Fruit fly (Drosophila melanogaster) whole organism, adult: ENCODE measurements around the gene CG5715.
A peak's percentile ranks its signal among the peaks of the same experiment; 100 is the strongest.

Experiments used
- CG11617 ChIP-seq: fragments of 200-800 bp; sonication (Bioruptor generic); optimal IDR thresholded peaks from 2 replicates; lab custom pipeline; 2017; ENCODE audit warnings: mild to moderate bottlenecking, missing biosample characterization, missing genetic modification reagents, missing genetic modification characterization
- CG12768 ChIP-seq: fragments of 200-800 bp; sonication (Bioruptor generic); optimal IDR thresholded peaks from 2 replicates; lab custom pipeline; 2017; ENCODE audit warnings: missing biosample characterization, missing genetic modification characterization, mild to moderate bottlenecking, moderate library complexity, missing genetic modification reagents
- CG14711 ChIP-seq: fragments of 200-800 bp; sonication (Bioruptor generic); optimal IDR thresholded peaks from 2 replicates; lab custom pipeline; 2018; ENCODE audit warnings: missing biosample characterization, mild to moderate bottlenecking, missing genetic modification characterization, moderate library complexity
- CG1620 ChIP-seq: fragments of 200-800 bp; sonication (Bioruptor generic); optimal IDR thresholded peaks from 2 replicates; lab custom pipeline; 2016; ENCODE audit warnings: missing biosample characterization, missing genetic modification characterization
- CG33017 ChIP-seq: fragments of 200-800 bp; sonication (Bioruptor generic); optimal IDR thresholded peaks from 2 replicates; lab custom pipeline; 2018; ENCODE audit warnings: missing biosample characterization, mild to moderate bottlenecking, missing genetic modification characterization, moderate library complexity
- CG5204 ChIP-seq: fragments of 200-800 bp; sonication (Bioruptor generic); optimal IDR thresholded peaks from 2 replicates; lab custom pipeline; 2016; ENCODE audit warnings: missing biosample characterization, missing genetic modification characterization
- CG7045 ChIP-seq: fragments of 200-800 bp; sonication (Bioruptor generic); optimal IDR thresholded peaks from 2 replicates; lab custom pipeline; 2017; ENCODE audit warnings: missing biosample characterization, mild to moderate bottlenecking, missing genetic modification characterization
- CG7101 ChIP-seq: fragments of 200-800 bp; sonication (Bioruptor generic); optimal IDR thresholded peaks from 2 replicates; lab custom pipeline; 2018; ENCODE audit warnings: missing biosample characterization, mild to moderate bottlenecking, missing genetic modification characterization, moderate library complexity
- Clk ChIP-seq: fragments of 200-800 bp; sonication (Bioruptor generic); optimal IDR thresholded peaks from 2 replicates; lab custom pipeline; 2017; ENCODE audit warnings: missing biosample characterization, missing genetic modification characterization
- Crg-1 ChIP-seq: fragments of 200-800 bp; sonication (Bioruptor generic); optimal IDR thresholded peaks from 2 replicates; lab custom pipeline; 2016; ENCODE audit warnings: missing biosample characterization, missing genetic modification characterization
- Hr96 ChIP-seq: fragments of 200-800 bp; sonication (Bioruptor generic); optimal IDR thresholded peaks from 2 replicates; lab custom pipeline; 2016; ENCODE audit warnings: missing biosample characterization, missing genetic modification characterization
- Mnt ChIP-seq: fragments of 200-800 bp; sonication (Bioruptor generic); optimal IDR thresholded peaks from 2 replicates; lab custom pipeline; 2016; ENCODE audit warnings: missing biosample characterization, mild to moderate bottlenecking, missing genetic modification characterization
- bab1 ChIP-seq: fragments of 200-800 bp; sonication (Bioruptor generic); optimal IDR thresholded peaks from 3 replicates; lab custom pipeline; 2019; ENCODE audit warnings: missing biosample characterization, mild to moderate bottlenecking, missing genetic modification characterization, moderate library complexity
- cic ChIP-seq: fragments of 200-800 bp; sonication (Bioruptor generic); optimal IDR thresholded peaks from 2 replicates; lab custom pipeline; 2017; ENCODE audit warnings: missing biosample characterization, mild to moderate bottlenecking, missing genetic modification characterization, moderate library complexity
- cnc ChIP-seq, 2 experiments: fragments of >200 bp; optimal IDR thresholded peaks; 2 replicates each; lab custom pipeline; 2017
- kay ChIP-seq: fragments of 200-800 bp; sonication (Bioruptor generic); peaks from one replicate; lab custom pipeline; 2016; ENCODE audit warnings: missing biosample characterization, missing genetic modification characterization, borderline replicate concordance
- ovo ChIP-seq: fragments of 200-800 bp; sonication (Bioruptor generic); optimal IDR thresholded peaks from 2 replicates; lab custom pipeline; 2016; ENCODE audit warnings: missing biosample characterization, missing genetic modification characterization
- pad ChIP-seq: fragments of 200-800 bp; sonication (Bioruptor generic); optimal IDR thresholded peaks from 3 replicates; lab custom pipeline; 2017; ENCODE audit warnings: missing biosample characterization, missing genetic modification characterization, mild to moderate bottlenecking, moderate library complexity, missing genetic modification reagents
- tj ChIP-seq: fragments of 200-800 bp; sonication (Bioruptor generic); optimal IDR thresholded peaks from 3 replicates; lab custom pipeline; 2017; ENCODE audit warnings: missing biosample characterization, mild to moderate bottlenecking, missing genetic modification characterization, moderate library complexity
- toe ChIP-seq: fragments of 200-800 bp; sonication (Bioruptor generic); optimal IDR thresholded peaks from 2 replicates; lab custom pipeline; 2016; ENCODE audit warnings: missing biosample characterization, missing genetic modification characterization

CG5715 gene

DNA sequence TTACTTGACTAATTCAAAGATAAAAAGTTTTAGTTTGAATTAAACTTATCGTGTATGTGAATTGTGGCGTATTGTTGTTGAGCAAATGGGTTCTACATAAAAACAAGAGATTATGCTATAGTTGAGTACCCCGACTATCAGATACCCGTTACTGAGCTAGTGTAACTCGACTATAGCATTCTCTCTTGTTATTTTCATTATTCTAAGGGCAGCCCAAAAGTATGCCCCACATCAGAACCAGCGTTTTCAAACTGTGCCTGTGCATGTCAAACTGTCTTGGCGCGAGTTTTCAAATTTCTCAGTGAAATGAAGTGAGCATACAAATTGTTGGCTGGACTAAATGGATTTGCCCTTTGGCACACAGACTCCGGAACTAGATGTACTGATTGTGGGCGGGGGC is 14.9 kb downstream of the CG5715 start, which contains the start of gene shps:
TSS of gene shps (plus strand) at position 282 of the 400 bp plus-strand sequence.
- TF ChIP-seq CG7101 (tag; lab: Kevin White, UChicago) (no peak), kay (GFP tag; lab: Kevin White, UChicago) (no peak), CG12768 (GFP tag; lab: Kevin White, UChicago) (no peak), Hr96 (GFP tag; lab: Kevin White, UChicago) (no peak), tj (GFP tag; lab: Kevin White, UChicago) (no peak), toe (GFP tag; lab: Kevin White, UChicago) (no peak), Mnt (no peak), Clk (GFP tag; lab: Kevin White, UChicago) (no peak), CG7045 (GFP tag; lab: Kevin White, UChicago) (no peak), pad (GFP tag; lab: Kevin White, UChicago) (no peak), cic (GFP tag; lab: Kevin White, UChicago) (no peak), CG1620 (GFP tag; lab: Kevin White, UChicago) (no peak), bab1 (GFP tag; lab: Kevin White, UChicago) (no peak), Crg-1 (GFP tag; lab: Kevin White, UChicago) (no peak), ovo (GFP tag; lab: Kevin White, UChicago) (no peak), CG14711 (tag; lab: Kevin White, UChicago) (no peak)

DNA sequence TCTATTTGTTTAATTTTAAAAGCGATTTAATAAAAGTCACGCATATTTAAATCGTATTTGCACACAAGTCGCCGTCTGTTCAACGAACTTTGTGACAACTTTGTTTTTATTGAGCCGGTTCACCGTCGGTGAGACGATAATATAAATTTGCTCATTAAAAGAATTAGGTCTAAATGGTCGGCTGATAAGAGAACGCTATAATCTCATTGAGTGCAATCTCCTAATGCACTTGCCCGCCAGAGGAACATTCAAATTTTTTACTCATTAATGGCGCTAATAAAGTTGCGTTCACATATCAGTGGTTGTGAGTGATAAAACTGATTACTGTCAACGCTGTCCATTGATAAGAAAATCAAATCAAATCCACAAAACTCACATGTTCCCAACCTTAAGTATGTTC is 15.5 kb downstream of the CG5715 start:
- peak; percentile 48 for TF ChIP-seq cic (GFP tag; lab: Kevin White, UChicago)
- TF ChIP-seq kay (GFP tag; lab: Kevin White, UChicago): peak; percentile 71
- no peak for TF ChIP-seq cnc (optimal IDR thresholded peaks at IDR 0.05; lab: Kevin White, UChicago)
- TF ChIP-seq bab1 (GFP tag; lab: Kevin White, UChicago): no peak
- no peak for TF ChIP-seq Crg-1 (GFP tag; lab: Kevin White, UChicago)
- TF ChIP-seq toe (GFP tag; lab: Kevin White, UChicago): no peak
- TF ChIP-seq CG1620 (GFP tag; lab: Kevin White, UChicago): no peak
- TF ChIP-seq CG5204 (GFP tag; lab: Kevin White, UChicago): no peak
- no peak for TF ChIP-seq Hr96 (GFP tag; lab: Kevin White, UChicago)
- no peak for TF ChIP-seq Mnt
- TF ChIP-seq CG33017 (tag; lab: Kevin White, UChicago): peak; percentile 60
- TF ChIP-seq tj (GFP tag; lab: Kevin White, UChicago): no peak
- no peak for TF ChIP-seq Clk (GFP tag; lab: Kevin White, UChicago)
- TF ChIP-seq CG12768 (GFP tag; lab: Kevin White, UChicago): no peak
- no peak for TF ChIP-seq CG11617
- peak; percentile 33 for TF ChIP-seq CG7045 (GFP tag; lab: Kevin White, UChicago)
- no peak for TF ChIP-seq ovo (GFP tag; lab: Kevin White, UChicago)
- TF ChIP-seq pad (GFP tag; lab: Kevin White, UChicago): no peak
- TF ChIP-seq CG7101 (tag; lab: Kevin White, UChicago): no peak
- TF ChIP-seq CG14711 (tag; lab: Kevin White, UChicago): no peak

DNA sequence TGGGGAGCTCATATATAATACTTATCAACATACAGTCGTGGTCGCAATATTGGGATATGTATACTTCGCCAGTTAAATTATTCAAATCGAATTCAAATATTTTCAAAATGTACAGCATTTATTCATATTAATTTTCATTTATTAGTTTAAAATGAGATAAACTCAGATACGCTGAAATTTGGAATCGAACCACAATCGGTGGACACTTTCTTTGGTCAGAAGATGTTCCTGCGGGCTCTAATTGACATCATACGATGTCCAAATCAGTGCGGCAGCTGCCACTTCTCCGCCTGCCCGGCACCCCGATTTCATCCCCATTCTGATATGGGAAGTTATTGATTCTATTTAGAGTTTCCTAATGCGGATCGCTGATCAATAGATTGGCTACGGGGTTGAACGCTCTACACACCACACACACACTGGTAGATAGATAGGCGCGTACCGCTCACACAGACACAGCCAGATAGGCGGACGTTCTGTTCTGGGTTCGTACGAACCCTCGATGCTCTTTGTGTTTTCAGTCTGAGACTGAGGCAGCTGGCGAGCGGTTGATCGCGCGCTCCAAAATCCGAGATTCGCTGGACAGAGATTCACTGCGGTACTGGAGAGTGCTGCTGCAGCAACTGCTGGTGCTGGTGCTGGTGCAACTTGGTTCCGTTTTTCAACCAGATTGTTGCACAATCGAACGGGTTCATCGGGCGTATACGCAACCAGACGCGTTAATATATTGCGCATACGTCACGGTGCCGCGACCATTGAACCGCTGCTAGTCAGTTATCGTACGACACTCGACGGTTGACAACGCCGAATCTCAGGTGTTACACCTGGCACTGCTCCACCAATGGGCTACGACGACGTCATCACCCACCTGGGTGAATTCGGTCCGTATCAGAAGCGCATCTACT is 17.8 kb downstream of the CG5715 start, which contains the start of gene Orct:
TSS of gene Orct (plus strand) at position 157 of the 905 bp plus-strand sequence.
- TF ChIP-seq toe (GFP tag; lab: Kevin White, UChicago) (peak; percentile 81), Mnt (peak; percentile 40), CG5204 (GFP tag; lab: Kevin White, UChicago) (peak; percentile 88), CG14711 (tag; lab: Kevin White, UChicago) (peak; percentile 62), ovo (GFP tag; lab: Kevin White, UChicago) (peak; percentile 43), CG12768 (GFP tag; lab: Kevin White, UChicago) (peak; percentile 91), CG11617 (peak; percentile 95), CG1620 (GFP tag; lab: Kevin White, UChicago) (peak; percentile 24), tj (GFP tag; lab: Kevin White, UChicago) (peak; percentile 65), Hr96 (GFP tag; lab: Kevin White, UChicago) (peak; percentile 71), bab1 (GFP tag; lab: Kevin White, UChicago) (no peak), Clk (GFP tag; lab: Kevin White, UChicago) (peak; percentile 87), CG7101 (tag; lab: Kevin White, UChicago) (peak; percentile 80), kay (GFP tag; lab: Kevin White, UChicago) (peak; percentile 91), cic (GFP tag; lab: Kevin White, UChicago) (peak; percentile 61), cnc (optimal IDR thresholded peaks at IDR 0.05; lab: Kevin White, UChicago) (no peak), pad (GFP tag; lab: Kevin White, UChicago) (peak; percentile 74), CG33017 (tag; lab: Kevin White, UChicago) (peak; percentile 90), Crg-1 (GFP tag; lab: Kevin White, UChicago) (peak; percentile 63), CG7045 (GFP tag; lab: Kevin White, UChicago) (peak; percentile 84)

DNA sequence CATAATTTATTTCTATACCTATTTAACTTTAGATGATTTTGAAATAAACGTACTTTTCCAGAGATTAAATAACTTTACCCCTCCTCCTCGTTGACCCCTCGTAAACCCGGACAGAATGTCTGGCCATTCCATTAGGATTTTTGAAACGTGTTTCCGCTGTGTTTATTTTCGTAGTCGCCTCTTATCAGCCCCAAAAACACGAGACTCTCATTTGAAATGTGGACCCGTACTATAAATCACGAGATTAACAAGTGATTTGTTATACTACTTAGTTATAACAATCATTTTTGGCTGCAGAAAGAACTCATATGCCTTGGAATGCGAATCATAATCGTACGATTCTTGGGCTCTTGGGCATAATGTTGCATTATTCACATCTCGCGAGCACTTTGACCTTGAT is 18.7 kb downstream of the CG5715 start:
- no peak for TF ChIP-seq ovo (GFP tag; lab: Kevin White, UChicago)
- no peak for TF ChIP-seq Mnt
- TF ChIP-seq kay (GFP tag; lab: Kevin White, UChicago): no peak
- TF ChIP-seq tj (GFP tag; lab: Kevin White, UChicago): no peak
- no peak for TF ChIP-seq Hr96 (GFP tag; lab: Kevin White, UChicago)
- TF ChIP-seq CG7045 (GFP tag; lab: Kevin White, UChicago): no peak
- no peak for TF ChIP-seq cic (GFP tag; lab: Kevin White, UChicago)
- no peak for TF ChIP-seq CG11617
- TF ChIP-seq Crg-1 (GFP tag; lab: Kevin White, UChicago): no peak
- no peak for TF ChIP-seq CG33017 (tag; lab: Kevin White, UChicago)
- TF ChIP-seq toe (GFP tag; lab: Kevin White, UChicago): no peak
- no peak for TF ChIP-seq CG12768 (GFP tag; lab: Kevin White, UChicago)
